Comparison of ENCODE assay signal across 7 worm cellular contexts in the genomic region with DNA sequence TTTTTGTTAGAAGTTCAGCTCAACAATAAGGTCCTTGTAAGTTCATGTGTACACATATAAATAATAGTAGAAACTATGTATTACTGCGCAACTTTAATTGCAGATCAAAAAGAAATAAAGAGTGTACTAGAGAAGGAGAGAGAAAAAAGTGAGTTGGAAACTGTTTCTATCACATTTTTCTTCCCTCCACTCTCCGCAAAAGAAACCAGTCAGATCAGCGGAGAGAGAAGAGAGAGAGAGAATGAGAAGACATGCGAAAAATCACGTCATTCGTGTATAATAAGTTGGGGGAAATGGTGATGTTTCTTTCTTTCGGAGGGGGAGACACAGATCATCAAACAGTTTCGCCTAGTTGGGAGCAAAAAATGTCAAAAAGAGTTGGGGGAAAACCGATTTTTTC.
A peak's percentile ranks its signal among the peaks of the same experiment; 100 is the strongest.
TF ChIP-seq lines count a peak whose summit lies in the region.

No protein-coding gene starts in this region.

TF ChIP-seq in whole organism, L1 larva, 84 proteins besides CTCF, POLR2A, EP300 and RAD21 (continues in another document):
- TF ChIP-seq ces-1 (GFP tag; optimal IDR thresholded peaks at IDR 0.05; lab: Kevin White, UChicago) (no peak), ceh-90 (tag; optimal IDR thresholded peaks at IDR 0.05; lab: Kevin White, UChicago) (no peak), nhr-47 (tag; optimal IDR thresholded peaks at IDR 0.05; lab: Kevin White, UChicago) (peak; percentile 24), fos-1 (tag; optimal IDR thresholded peaks at IDR 0.05; lab: Kevin White, UChicago) (peak; percentile 65), unc-86 (tag; optimal IDR thresholded peaks at IDR 0.05; lab: Kevin White, UChicago) (no peak), tlp-1 (tag; optimal IDR thresholded peaks at IDR 0.05; lab: Kevin White, UChicago) (no peak), ceh-82 (tag; optimal IDR thresholded peaks at IDR 0.05; lab: Kevin White, UChicago) (peak in 1 of 3 experiments; percentile 21), sup-37 (GFP tag; optimal IDR thresholded peaks at IDR 0.05; lab: Kevin White, UChicago) (no peak), C04F5.9 (tag; optimal IDR thresholded peaks at IDR 0.05; lab: Kevin White, UChicago) (no peak), zip-4 (GFP tag; optimal IDR thresholded peaks at IDR 0.05; lab: Kevin White, UChicago) (no peak), lin-13 (GFP tag; optimal IDR thresholded peaks at IDR 0.05; lab: Kevin White, UChicago) (no peak), isw-1 (GFP tag; IDR thresholded peaks at IDR 0.05; lab: Robert Waterston, UW) (no peak), nhr-237 (tag; optimal IDR thresholded peaks at IDR 0.05; lab: Kevin White, UChicago) (peak; percentile 37)

TF ChIP-seq in whole organism, L2 larva, 48 proteins besides CTCF, POLR2A, EP300 and RAD21 (continues in another document):
- TF ChIP-seq aly-2 (tag; optimal IDR thresholded peaks at IDR 0.05; lab: Kevin White, UChicago): no peak
- no peak for TF ChIP-seq alr-1 (tag; optimal IDR thresholded peaks at IDR 0.05; lab: Kevin White, UChicago)
- no peak for TF ChIP-seq nhr-77 (tag; optimal IDR thresholded peaks at IDR 0.05; lab: Kevin White, UChicago)
- TF ChIP-seq egl-27 (tag; optimal IDR thresholded peaks at IDR 0.05; lab: Kevin White, UChicago): no peak
- TF ChIP-seq sma-3 (GFP tag; optimal IDR thresholded peaks at IDR 0.05; lab: Kevin White, UChicago): no peak
- TF ChIP-seq skn-1 (tag; optimal IDR thresholded peaks at IDR 0.05; lab: Kevin White, UChicago): no peak
- no peak for TF ChIP-seq ceh-16 (tag; optimal IDR thresholded peaks at IDR 0.05; lab: Kevin White, UChicago)
- TF ChIP-seq C34F6.9 (tag; optimal IDR thresholded peaks at IDR 0.05; lab: Kevin White, UChicago): peak; percentile 22
- TF ChIP-seq ama-1 (optimal IDR thresholded peaks at IDR 0.05; lab: Kevin White, UChicago): no peak
- TF ChIP-seq elt-3 (tag; optimal IDR thresholded peaks at IDR 0.05; lab: Kevin White, UChicago): no peak
- TF ChIP-seq lin-39 (tag; optimal IDR thresholded peaks at IDR 0.05; lab: Kevin White, UChicago): no peak
- TF ChIP-seq peb-1 (tag; optimal IDR thresholded peaks at IDR 0.05; lab: Kevin White, UChicago): no peak
- peak; percentile 80 for TF ChIP-seq nhr-25 (tag; optimal IDR thresholded peaks at IDR 0.05; lab: Kevin White, UChicago)

TF ChIP-seq in whole organism, L3 larva, 47 proteins besides CTCF, POLR2A, EP300 and RAD21 (continues in another document):
- TF ChIP-seq fkh-2 (tag; optimal IDR thresholded peaks at IDR 0.05; lab: Kevin White, UChicago) (no peak), nhr-77 (tag; optimal IDR thresholded peaks at IDR 0.05; lab: Kevin White, UChicago) (no peak), R02D3.7 (tag; optimal IDR thresholded peaks at IDR 0.05; lab: Kevin White, UChicago) (no peak), fkh-10 (GFP tag; optimal IDR thresholded peaks at IDR 0.05; lab: Kevin White, UChicago) (no peak), jun-1 (tag; optimal IDR thresholded peaks at IDR 0.05; lab: Kevin White, UChicago) (peak; percentile 5), nhr-23 (tag; optimal IDR thresholded peaks at IDR 0.05; lab: Kevin White, UChicago) (peak; percentile 61), skn-1 (tag; optimal IDR thresholded peaks at IDR 0.05; lab: Kevin White, UChicago) (no peak), nhr-67 (tag; optimal IDR thresholded peaks at IDR 0.05; lab: Kevin White, UChicago) (no peak), ztf-4 (tag; optimal IDR thresholded peaks at IDR 0.05; lab: Kevin White, UChicago) (no peak), unc-39 (tag; optimal IDR thresholded peaks at IDR 0.05; lab: Kevin White, UChicago) (no peak), nhr-43 (tag; optimal IDR thresholded peaks at IDR 0.05; lab: Kevin White, UChicago; ENCODE audit: poor library complexity, severe bottlenecking) (peak; percentile 2), nhr-25 (tag; optimal IDR thresholded peaks at IDR 0.05; lab: Kevin White, UChicago) (peak; percentile 79), elt-1 (tag; optimal IDR thresholded peaks at IDR 0.05; lab: Kevin White, UChicago) (no peak)

TF ChIP-seq in whole organism, L4 larva, 104 proteins besides CTCF, POLR2A, EP300 and RAD21 (continues in another document):
- TF ChIP-seq nhr-11 (tag; optimal IDR thresholded peaks at IDR 0.05; lab: Kevin White, UChicago) (no peak), nhr-25 (tag; optimal IDR thresholded peaks at IDR 0.05; lab: Kevin White, UChicago; ENCODE audit: borderline replicate concordance, insufficient read depth) (no peak), nhr-10 (tag; optimal IDR thresholded peaks at IDR 0.05; lab: Kevin White, UChicago) (peak; percentile 20), lin-1 (GFP tag; IDR thresholded peaks at IDR 0.05; lab: Robert Waterston, UW) (no peak), daf-19 (GFP tag; conservative IDR thresholded peaks at IDR 0.05; lab: Robert Waterston, UW) (no peak), lin-29 (GFP tag; IDR thresholded peaks at IDR 0.05; lab: Robert Waterston, UW) (no peak), madf-5 (GFP tag; IDR thresholded peaks at IDR 0.05; lab: Robert Waterston, UW) (no peak), vab-7 (GFP tag; IDR thresholded peaks at IDR 0.05; lab: Robert Waterston, UW) (no peak), duxl-1 (tag; optimal IDR thresholded peaks at IDR 0.05; lab: Kevin White, UChicago; ENCODE audit: poor library complexity) (no peak), snpc-1.2 (GFP tag; IDR thresholded peaks at IDR 0.05; lab: Robert Waterston, UW) (no peak), mxl-3 (GFP tag; optimal IDR thresholded peaks at IDR 0.05; lab: Kevin White, UChicago) (peak; percentile 66), zfp-2 (tag; optimal IDR thresholded peaks at IDR 0.05; lab: Kevin White, UChicago) (no peak), dmd-8 (GFP tag; IDR thresholded peaks at IDR 0.05; lab: Robert Waterston, UW) (no peak), unc-39 (tag; optimal IDR thresholded peaks at IDR 0.05; lab: Kevin White, UChicago) (no peak)

TF ChIP-seq in whole organism, late embryonic, 69 proteins besides CTCF, POLR2A, EP300 and RAD21:
- TF ChIP-seq nfya-1 (tag; optimal IDR thresholded peaks at IDR 0.05; lab: Kevin White, UChicago) (peak; percentile 41), ref-2 (tag; optimal IDR thresholded peaks at IDR 0.05; lab: Kevin White, UChicago) (no peak)
TF ChIP-seq in whole organism, late embryonic: peak in this region for 1.

TF ChIP-seq in whole organism, mixed stage, embryonic, 35 proteins besides CTCF, POLR2A, EP300 and RAD21:
- TF ChIP-seq nhr-237 (tag; optimal IDR thresholded peaks at IDR 0.05; lab: Kevin White, UChicago) (peak; percentile 54), ceh-83 (GFP tag; optimal IDR thresholded peaks at IDR 0.05; lab: Kevin White, UChicago) (no peak), elt-3 (tag; optimal IDR thresholded peaks at IDR 0.05; lab: Kevin White, UChicago) (no peak), pha-4 (tag; optimal IDR thresholded peaks at IDR 0.05; lab: Kevin White, UChicago) (peak; percentile 13), hlh-1 (tag; optimal IDR thresholded peaks at IDR 0.05; lab: Kevin White, UChicago) (no peak)

TF ChIP-seq in whole organism, young adult, 124 proteins besides CTCF, POLR2A, EP300 and RAD21:
- TF ChIP-seq F23B12.7 (tag; optimal IDR thresholded peaks at IDR 0.05; lab: Kevin White, UChicago; ENCODE audit: insufficient read depth) (peak; percentile 36), hmg-1.2 (GFP tag; IDR thresholded peaks at IDR 0.05; lab: Robert Waterston, UW) (peak; percentile 37; the same call in 1 of the 2 replicates), nhr-27 (tag; optimal IDR thresholded peaks at IDR 0.05; lab: Kevin White, UChicago) (no peak), T26A5.8 (tag; optimal IDR thresholded peaks at IDR 0.05; lab: Kevin White, UChicago) (no peak), ama-1 (optimal IDR thresholded peaks at IDR 0.05; lab: Kevin White, UChicago) (no peak), ama-1 (GFP tag; optimal IDR thresholded peaks at IDR 0.05; lab: Kevin White, UChicago) (no peak), ztf-6 (GFP tag; IDR thresholded peaks at IDR 0.05; lab: Robert Waterston, UW) (no peak), dox-1 (GFP tag; IDR thresholded peaks at IDR 0.05; lab: Robert Waterston, UW) (peak; percentile 35; the same call in 1 of the 2 replicates), lsl-1 (GFP tag; optimal IDR thresholded peaks at IDR 0.05; lab: Kevin White, UChicago) (no peak), attf-5 (GFP tag; optimal IDR thresholded peaks at IDR 0.05; lab: Kevin White, UChicago) (peak; percentile 31), him-1 (tag; optimal IDR thresholded peaks at IDR 0.05; lab: Kevin White, UChicago) (no peak), nhr-80 (tag; optimal IDR thresholded peaks at IDR 0.05; lab: Kevin White, UChicago) (peak; percentile 49), lin-40 (tag; optimal IDR thresholded peaks at IDR 0.05; lab: Kevin White, UChicago) (peak; percentile 35), mel-28 (tag; optimal IDR thresholded peaks at IDR 0.05; lab: Kevin White, UChicago; ENCODE audit: borderline replicate concordance) (no peak), cebp-1 (GFP tag; IDR thresholded peaks at IDR 0.05; lab: Robert Waterston, UW) (no peak), cebp-1 (tag; optimal IDR thresholded peaks at IDR 0.05; lab: Kevin White, UChicago) (peak; percentile 4), snpc-3.4 (tag; optimal IDR thresholded peaks at IDR 0.05; lab: Kevin White, UChicago) (no peak), F52B5.7 (tag; optimal IDR thresholded peaks at IDR 0.05; lab: Kevin White, UChicago) (no peak), nhr-120 (GFP tag; IDR thresholded peaks at IDR 0.05; lab: Robert Waterston, UW) (no peak)
TF ChIP-seq in whole organism, young adult: peak in this region for 7.
